Fruit fly (Drosophila melanogaster): ENCODE data around the gene sog.
A peak's percentile ranks its signal among the peaks of the same experiment; 100 is the strongest.

sog gene

dm6 chrX:15622970-15623402, 10.2 kb downstream of the sog start (continued):
- TF ChIP-seq CG10321 (GFP tag; IDR thresholded peaks at IDR 0.05) (peak; percentile 50; the same call in 1 of the 2 replicates), wor (GFP tag; IDR thresholded peaks at IDR 0.05) (peak; percentile 73), fd96Cb (tag; optimal IDR thresholded peaks at IDR 0.05) (peak; percentile 80), nau (GFP tag; optimal IDR thresholded peaks at IDR 0.05) (peak; percentile 45), Six4 (GFP tag; optimal IDR thresholded peaks at IDR 0.05) (peak; percentile 57), sc (optimal IDR thresholded peaks at IDR 0.05) (no peak), sc (GFP tag; optimal IDR thresholded peaks at IDR 0.05) (peak; percentile 36), CG15269 (tag; optimal IDR thresholded peaks at IDR 0.05) (peak; percentile 85), Antp (GFP tag; optimal IDR thresholded peaks at IDR 0.05) (peak; percentile 92), Dip2 (GFP tag; IDR thresholded peaks at IDR 0.05) (no peak), gro (GFP tag; optimal IDR thresholded peaks at IDR 0.05) (peak; percentile 48), bab2 (GFP tag; optimal IDR thresholded peaks at IDR 0.05) (peak; percentile 74), Chrac-16 (GFP tag; optimal IDR thresholded peaks at IDR 0.05) (peak; percentile 51), trh (GFP tag; optimal IDR thresholded peaks at IDR 0.05) (peak; percentile 15), CG2116 (GFP tag; optimal IDR thresholded peaks at IDR 0.05) (no peak), NK7.1 (GFP tag; optimal IDR thresholded peaks at IDR 0.05) (peak; percentile 52), CG30431 (GFP tag; optimal IDR thresholded peaks at IDR 0.05) (no peak), CG14710 (tag; optimal IDR thresholded peaks at IDR 0.05) (peak; percentile 25), seq (GFP tag; IDR thresholded peaks at IDR 0.05) (peak; percentile 83), CG10209 (GFP tag; optimal IDR thresholded peaks at IDR 0.05) (peak; percentile 60), CG17802 (tag; optimal IDR thresholded peaks at IDR 0.05) (peak; percentile 26), Dad (GFP tag; optimal IDR thresholded peaks at IDR 0.05) (peak; percentile 70), ab (GFP tag; optimal IDR thresholded peaks at IDR 0.05) (no peak), CG3281 (GFP tag; optimal IDR thresholded peaks at IDR 0.05) (peak; percentile 74), zfh1 (GFP tag; IDR thresholded peaks at IDR 0.05) (peak; percentile 82), ac (GFP tag; optimal IDR thresholded peaks at IDR 0.05) (no peak), MESR4 (GFP tag; optimal IDR thresholded peaks at IDR 0.05) (no peak), ase (GFP tag; IDR thresholded peaks at IDR 0.05) (peak; percentile 78), rib (GFP tag; IDR thresholded peaks at IDR 0.05) (peak; percentile 72; the same call in 1 of the 2 replicates), CG32767 (GFP tag; IDR thresholded peaks at IDR 0.05) (peak; percentile 74), gcm (GFP tag; optimal IDR thresholded peaks at IDR 0.05) (peak; percentile 21), Awh (GFP tag; IDR thresholded peaks at IDR 0.05) (peak; percentile 78), dmrt11E (tag; optimal IDR thresholded peaks at IDR 0.05) (no peak), zen (tag; optimal IDR thresholded peaks at IDR 0.05) (peak; percentile 13), Optix (GFP tag; IDR thresholded peaks at IDR 0.05) (peak; percentile 84), lab (GFP tag; optimal IDR thresholded peaks at IDR 0.05) (peak; percentile 87), Elba2 (GFP tag; optimal IDR thresholded peaks at IDR 0.05) (no peak), CG2120 (GFP tag; optimal IDR thresholded peaks at IDR 0.05) (peak; percentile 84), Mes4 (GFP tag; optimal IDR thresholded peaks at IDR 0.05) (peak; percentile 42), Doc3 (GFP tag; IDR thresholded peaks at IDR 0.05; ENCODE audit: partially characterized antibody) (no peak), CG6854 (GFP tag; optimal IDR thresholded peaks at IDR 0.05) (no peak), CG11723 (GFP tag; optimal IDR thresholded peaks at IDR 0.05) (peak; percentile 45), CG12659 (GFP tag; optimal IDR thresholded peaks at IDR 0.05) (peak; percentile 67), sob (GFP tag; IDR thresholded peaks at IDR 0.05) (peak; percentile 87), CG33557 (GFP tag; optimal IDR thresholded peaks at IDR 0.05) (no peak), abd-A (tag; optimal IDR thresholded peaks at IDR 0.05) (no peak), Ptx1 (GFP tag; IDR thresholded peaks at IDR 0.05) (peak; percentile 89), BEAF-32 (GFP tag; optimal IDR thresholded peaks at IDR 0.05) (no peak), CG11560 (tag; IDR thresholded peaks at IDR 0.05) (peak; percentile 71), CG1603 (tag; optimal IDR thresholded peaks at IDR 0.05) (peak; percentile 85), CG5953 (GFP tag; IDR thresholded peaks at IDR 0.05) (peak; percentile 81)
